Worm (Caenorhabditis elegans) whole organism, mixed stage, embryonic: ENCODE results near the gene tatn-1.

ENCODE experiments used
- bed-3 ChIP-seq: fragments of 200-800 bp; sonication (Bioruptor generic); optimal IDR thresholded peaks from 3 replicates; lab custom pipeline; 2018; ENCODE audit warnings: mild to moderate bottlenecking, missing genetic modification characterization, moderate library complexity, missing compliant biosample characterization
- blmp-1 ChIP-seq: fragments of 150-350 bp; optimal IDR thresholded peaks from 2 replicates; lab custom pipeline; 2014; ENCODE audit warnings: missing biosample characterization, missing genetic modification characterization
- ceh-39 ChIP-seq: fragments of 150-350 bp; optimal IDR thresholded peaks from 2 replicates; lab custom pipeline; 2014; ENCODE audit warnings: missing biosample characterization, missing genetic modification characterization
- ceh-43 ChIP-seq: fragments of 200-800 bp; sonication (Bioruptor generic); optimal IDR thresholded peaks from 2 replicates; lab custom pipeline; 2018; ENCODE audit warnings: mild to moderate bottlenecking, missing genetic modification characterization, moderate library complexity, missing compliant biosample characterization
- ceh-83 ChIP-seq: fragments of 200-800 bp; sonication (Bioruptor generic); optimal IDR thresholded peaks from 2 replicates; lab custom pipeline; 2018; ENCODE audit warnings: mild to moderate bottlenecking, missing genetic modification characterization, missing compliant biosample characterization
- ces-1 ChIP-seq: fragments of 150-350 bp; optimal IDR thresholded peaks from 2 replicates; lab custom pipeline; 2014; ENCODE audit warnings: missing biosample characterization, missing genetic modification reagents, missing genetic modification characterization
- cnd-1 ChIP-seq: fragments of 200-800 bp; sonication (Bioruptor generic); optimal IDR thresholded peaks from 2 replicates; lab custom pipeline; 2018; ENCODE audit warnings: mild to moderate bottlenecking, missing genetic modification characterization, missing compliant biosample characterization
- drap-1 ChIP-seq: fragments of 200-800 bp; sonication (Bioruptor generic); optimal IDR thresholded peaks from 3 replicates; lab custom pipeline; 2018; ENCODE audit warnings: mild to moderate bottlenecking, missing genetic modification characterization, missing compliant biosample characterization
- elt-1 ChIP-seq: sonication (generic microtip); optimal IDR thresholded peaks from 2 replicates; lab custom pipeline; 2017; ENCODE audit warnings: missing genetic modification characterization, mild to moderate bottlenecking, missing compliant biosample characterization, antibody characterized with exemption, moderate library complexity, borderline replicate concordance; ENCODE audit not compliant: insufficient read depth
- elt-3 ChIP-seq: fragments of 150-350 bp; optimal IDR thresholded peaks from 2 replicates; lab custom pipeline; 2014; ENCODE audit warnings: missing biosample characterization, missing genetic modification characterization
- flh-1 ChIP-seq: fragments of 200-800 bp; sonication (Bioruptor generic); optimal IDR thresholded peaks from 2 replicates; lab custom pipeline; 2018; ENCODE audit warnings: mild to moderate bottlenecking, missing genetic modification characterization, moderate library complexity, missing compliant biosample characterization
- ham-2 ChIP-seq: fragments of 200-800 bp; sonication (Bioruptor generic); optimal IDR thresholded peaks from 2 replicates; lab custom pipeline; 2018; ENCODE audit warnings: mild to moderate bottlenecking, missing genetic modification characterization, missing compliant biosample characterization
- hlh-1 ChIP-seq: fragments of 150-350 bp; optimal IDR thresholded peaks from 2 replicates; lab custom pipeline; 2014; ENCODE audit warnings: missing biosample characterization, missing genetic modification reagents, missing genetic modification characterization
- lin-13 ChIP-seq: fragments of 150-350 bp; optimal IDR thresholded peaks from 2 replicates; lab custom pipeline; 2014; ENCODE audit warnings: missing biosample characterization, missing genetic modification characterization
- lin-32 ChIP-seq: fragments of 200-800 bp; sonication (Bioruptor generic); optimal IDR thresholded peaks from 2 replicates; lab custom pipeline; 2018; ENCODE audit warnings: mild to moderate bottlenecking, missing genetic modification characterization, missing compliant biosample characterization
- lsy-2 ChIP-seq: fragments of 150-350 bp; optimal IDR thresholded peaks from 2 replicates; lab custom pipeline; 2014; ENCODE audit warnings: missing biosample characterization, missing genetic modification characterization
- mab-5 ChIP-seq: fragments of 150-350 bp; optimal IDR thresholded peaks from 2 replicates; lab custom pipeline; 2014; ENCODE audit warnings: missing biosample characterization, missing genetic modification characterization
- mls-2 ChIP-seq: sonication (generic microtip); optimal IDR thresholded peaks from 2 replicates; lab custom pipeline; 2016; ENCODE audit warnings: mild to moderate bottlenecking, missing genetic modification characterization, moderate library complexity, missing compliant biosample characterization
- nhr-12 ChIP-seq: fragments of 150-350 bp; optimal IDR thresholded peaks from 2 replicates; lab custom pipeline; 2014; ENCODE audit warnings: missing biosample characterization, missing genetic modification characterization
- nhr-2 ChIP-seq: fragments of 150-350 bp; optimal IDR thresholded peaks from 2 replicates; lab custom pipeline; 2014; ENCODE audit warnings: missing biosample characterization, missing genetic modification characterization
- nhr-237 ChIP-seq: fragments of 150-350 bp; optimal IDR thresholded peaks from 2 replicates; lab custom pipeline; 2014; ENCODE audit warnings: missing biosample characterization, missing genetic modification characterization
- nhr-28 ChIP-seq: fragments of 150-350 bp; optimal IDR thresholded peaks from 2 replicates; lab custom pipeline; 2014; ENCODE audit warnings: missing biosample characterization, missing genetic modification characterization
- nhr-76 ChIP-seq: sonication (generic microtip); optimal IDR thresholded peaks from 2 replicates; lab custom pipeline; 2017; ENCODE audit warnings: missing biosample characterization, missing genetic modification characterization
- pha-4 ChIP-seq: fragments of 150-350 bp; optimal IDR thresholded peaks from 2 replicates; lab custom pipeline; 2018; ENCODE audit warnings: missing biosample characterization, missing genetic modification reagents, missing genetic modification characterization
- sem-2 ChIP-seq: fragments of 200-800 bp; sonication (Bioruptor generic); optimal IDR thresholded peaks from 2 replicates; lab custom pipeline; 2018; ENCODE audit warnings: mild to moderate bottlenecking, missing genetic modification characterization, missing compliant biosample characterization
- sptf-1 ChIP-seq: sonication (generic microtip); optimal IDR thresholded peaks from 2 replicates; lab custom pipeline; 2017; ENCODE audit warnings: mild to moderate bottlenecking, missing genetic modification characterization, moderate library complexity, missing compliant biosample characterization
- tbx-8 ChIP-seq: fragments of 200-800 bp; sonication (Bioruptor generic); optimal IDR thresholded peaks from 2 replicates; lab custom pipeline; 2018; ENCODE audit warnings: mild to moderate bottlenecking, missing genetic modification characterization, moderate library complexity, missing compliant biosample characterization
- unc-120 ChIP-seq: sonication (generic microtip); optimal IDR thresholded peaks from 2 replicates; lab custom pipeline; 2017; ENCODE audit warnings: missing genetic modification characterization, missing compliant biosample characterization; ENCODE audit not compliant: poor library complexity, severe bottlenecking
- unc-39 ChIP-seq: fragments of 150-350 bp; optimal IDR thresholded peaks from 2 replicates; lab custom pipeline; 2014; ENCODE audit warnings: missing biosample characterization, missing genetic modification characterization
- unc-62 ChIP-seq: fragments of 150-350 bp; optimal IDR thresholded peaks from 2 replicates; lab custom pipeline; 2014; ENCODE audit warnings: missing biosample characterization, missing genetic modification reagents, missing genetic modification characterization
- zip-8 ChIP-seq: fragments of 150-350 bp; optimal IDR thresholded peaks from 2 replicates; lab custom pipeline; 2014; ENCODE audit warnings: missing biosample characterization, missing genetic modification characterization

Gene tatn-1

ce11 chrX:14791195-14791739 is 459 bp downstream of the tatn-1 start:
- TF ChIP-seq lin-13 (tag; lab: Kevin White, UChicago) (no peak), tbx-8 (GFP tag; lab: Kevin White, UChicago) (no peak), unc-62 (no peak), mab-5 (tag; lab: Kevin White, UChicago) (no peak), nhr-237 (tag; lab: Kevin White, UChicago) (no peak)

- TF ChIP-seq drap-1 (no peak), sem-2 (GFP tag; lab: Kevin White, UChicago) (no peak), unc-39 (tag; lab: Kevin White, UChicago) (no peak), nhr-28 (tag; lab: Kevin White, UChicago) (no peak), flh-1 (GFP tag; lab: Kevin White, UChicago) (no peak), ham-2 (no peak), elt-3 (no peak), pha-4 (tag; lab: Kevin White, UChicago) (no peak), unc-62 (no peak), ceh-83 (GFP tag; lab: Kevin White, UChicago) (no peak), lsy-2 (no peak), sptf-1 (no peak), ces-1 (GFP tag; lab: Kevin White, UChicago) (no peak), cnd-1 (no peak), nhr-76 (tag; lab: Kevin White, UChicago) (no peak), mab-5 (tag; lab: Kevin White, UChicago) (no peak), lin-13 (tag; lab: Kevin White, UChicago) (no peak), ceh-39 (no peak), mls-2 (tag; lab: Kevin White, UChicago) (no peak)
These were observed 1.7 kb downstream of the tatn-1 start for ce11 chrX:14792315-14793197.

ce11 chrX:14793198-14793747 is 2.5 kb downstream of the tatn-1 start, which contains the start of gene sprr-2:
TSS of gene sprr-2 (plus strand) at chrX:14793445.
- TF ChIP-seq elt-3, result peak; percentile 51
- TF ChIP-seq lin-32, result no peak
- TF ChIP-seq nhr-76 (tag; lab: Kevin White, UChicago), result no peak
- TF ChIP-seq, all 35 proteins: peak for 1

ce11 chrX:14794170-14794569 is 3.4 kb downstream of the tatn-1 start:
- TF ChIP-seq ceh-43 (GFP tag; lab: Kevin White, UChicago) (no peak), mls-2 (tag; lab: Kevin White, UChicago) (no peak), zip-8 (tag; lab: Kevin White, UChicago) (no peak), ceh-39 (no peak), bed-3 (GFP tag; lab: Kevin White, UChicago) (no peak), elt-1 (tag; lab: Kevin White, UChicago) (no peak), blmp-1 (tag; lab: Kevin White, UChicago) (no peak), sem-2 (GFP tag; lab: Kevin White, UChicago) (no peak), lsy-2 (no peak), drap-1 (no peak), nhr-12 (tag; lab: Kevin White, UChicago) (no peak), unc-120 (tag; lab: Kevin White, UChicago) (no peak)
- TF ChIP-seq, all 35 proteins: peak for 0

ce11 chrX:14797405-14797804 is 6.6 kb downstream of the tatn-1 start:
- no peak for TF ChIP-seq hlh-1
- no peak for TF ChIP-seq flh-1 (GFP tag; lab: Kevin White, UChicago)
- no peak for TF ChIP-seq unc-120 (tag; lab: Kevin White, UChicago)
- no peak for TF ChIP-seq tbx-8 (GFP tag; lab: Kevin White, UChicago)
- TF ChIP-seq lin-13 (tag; lab: Kevin White, UChicago), result no peak
- no peak for TF ChIP-seq ces-1 (GFP tag; lab: Kevin White, UChicago)
- TF ChIP-seq elt-3, result no peak
- TF ChIP-seq nhr-2 (tag; lab: Kevin White, UChicago), result no peak
